Fruit fly (Drosophila melanogaster) whole organism, embryonic: ENCODE data around the gene nol.
A peak's percentile ranks its signal among the peaks of the same experiment; 100 is the strongest.

Experiments
- Blimp-1 ChIP-seq: fragments of 200-800 bp; sonication (Bioruptor generic); optimal IDR thresholded peaks from 3 replicates; lab custom pipeline; 2018; ENCODE audit warnings: missing biosample characterization, missing genetic modification characterization, mild to moderate bottlenecking, moderate library complexity, missing genetic modification reagents
- CG10654 ChIP-seq: fragments of 200-800 bp; sonication (Bioruptor generic); optimal IDR thresholded peaks from 2 replicates; lab custom pipeline; 2016; ENCODE audit warnings: missing biosample characterization, missing genetic modification characterization
- CG1233 ChIP-seq: fragments of 200-800 bp; sonication (Bioruptor generic); optimal IDR thresholded peaks from 4 replicates; lab custom pipeline; 2018; ENCODE audit warnings: missing biosample characterization, mild to moderate bottlenecking, missing genetic modification characterization
- CG12391 ChIP-seq: fragments of 200-800 bp; sonication (Bioruptor generic); optimal IDR thresholded peaks from 3 replicates; lab custom pipeline; 2018; ENCODE audit warnings: missing biosample characterization, mild to moderate bottlenecking, missing genetic modification characterization, moderate library complexity
- CG12744 ChIP-seq: fragments of 200-800 bp; sonication (Bioruptor generic); optimal IDR thresholded peaks from 2 replicates; lab custom pipeline; 2016; ENCODE audit warnings: missing biosample characterization, missing genetic modification characterization
- CG14860 ChIP-seq: fragments of 200-800 bp; sonication (Bioruptor generic); IDR thresholded peaks from 3 replicates; pipeline ENCODE4 v1.3.6; 2022; ENCODE audit warnings: missing biosample characterization, missing genetic modification characterization; ENCODE audit not compliant: partially characterized antibody
- CG18764 ChIP-seq: fragments of 200-800 bp; sonication (Bioruptor generic); optimal IDR thresholded peaks from 3 replicates; lab custom pipeline; 2016; ENCODE audit warnings: missing biosample characterization, missing genetic modification characterization
- CG2120 ChIP-seq: fragments of 200-800 bp; sonication (Bioruptor generic); optimal IDR thresholded peaks from 3 replicates; lab custom pipeline; 2016; ENCODE audit warnings: missing biosample characterization, missing genetic modification characterization
- CG30403 ChIP-seq: fragments of 200-800 bp; sonication (Bioruptor generic); optimal IDR thresholded peaks from 3 replicates; lab custom pipeline; 2016; ENCODE audit warnings: missing biosample characterization, missing genetic modification characterization
- CG42726 ChIP-seq: fragments of 200-800 bp; sonication (Bioruptor generic); IDR thresholded peaks from 2 replicates; pipeline ENCODE4 v1.3.6; 2022; ENCODE audit warnings: missing biosample characterization, missing genetic modification characterization; ENCODE audit not compliant: partially characterized antibody
- CG4617 ChIP-seq: fragments of 200-800 bp; sonication (Bioruptor generic); optimal IDR thresholded peaks from 3 replicates; lab custom pipeline; 2016; ENCODE audit warnings: missing biosample characterization, missing genetic modification characterization, borderline replicate concordance
- CG5953 ChIP-seq: fragments of 200-800 bp; sonication (Bioruptor generic); IDR thresholded peaks from 2 replicates; pipeline ENCODE4 v1.3.6; 2022; ENCODE audit warnings: missing biosample characterization, missing genetic modification characterization
- CG7786 ChIP-seq: fragments of 200-800 bp; sonication (Bioruptor generic); optimal IDR thresholded peaks from 2 replicates; lab custom pipeline; 2016; ENCODE audit warnings: missing biosample characterization, missing genetic modification characterization
- CG8290 ChIP-seq, 3 experiments: fragments of 200-800 bp; sonication (Bioruptor generic); optimal IDR thresholded peaks; 2 replicates each; lab custom pipeline; 2016 to 2019; ENCODE audit warnings: missing biosample characterization in 3 of 3, missing genetic modification characterization in 3 of 3, mild to moderate bottlenecking in 2 of 3, moderate library complexity in 1 of 3
- CG9797 ChIP-seq: fragments of 200-800 bp; sonication (Bioruptor generic); optimal IDR thresholded peaks from 3 replicates; lab custom pipeline; 2018; ENCODE audit warnings: missing biosample characterization, mild to moderate bottlenecking, missing genetic modification characterization
- Dbx ChIP-seq: fragments of 200-800 bp; sonication (Bioruptor generic); IDR thresholded peaks from 3 replicates; pipeline ENCODE4 v1.3.6; 2022; ENCODE audit warnings: missing biosample characterization, missing genetic modification characterization
- Dek ChIP-seq: fragments of 200-800 bp; sonication (Bioruptor generic); optimal IDR thresholded peaks from 3 replicates; lab custom pipeline; 2019; ENCODE audit warnings: missing biosample characterization, mild to moderate bottlenecking, missing genetic modification characterization, moderate library complexity
- ERR ChIP-seq: fragments of 200-800 bp; sonication (Bioruptor generic); optimal IDR thresholded peaks from 2 replicates; lab custom pipeline; 2016; ENCODE audit warnings: missing biosample characterization, missing genetic modification characterization
- H2.0 ChIP-seq: fragments of 200-800 bp; sonication (Bioruptor generic); IDR thresholded peaks from 2 replicates; pipeline ENCODE4 v1.3.6; 2022; ENCODE audit warnings: missing biosample characterization, missing genetic modification characterization
- HLH4C ChIP-seq: fragments of 200-800 bp; sonication (Bioruptor generic); IDR thresholded peaks from 3 replicates; pipeline ENCODE4 v1.3.6; 2022; ENCODE audit warnings: missing biosample characterization, missing genetic modification characterization; ENCODE audit not compliant: partially characterized antibody
- HLH54F ChIP-seq: fragments of 200-800 bp; sonication (Bioruptor generic); optimal IDR thresholded peaks from 3 replicates; lab custom pipeline; 2016; ENCODE audit warnings: missing biosample characterization, missing genetic modification characterization
- Hr51 ChIP-seq, 2 experiments: fragments of 200-800 bp; sonication (Bioruptor generic); optimal IDR thresholded peaks; 2 replicates in 1 of 2; 3 replicates in 1 of 2; lab custom pipeline; 2016 to 2018; ENCODE audit warnings: missing biosample characterization in 2 of 2, missing genetic modification characterization in 2 of 2, mild to moderate bottlenecking in 1 of 2, moderate library complexity in 1 of 2
- MBD-R2 ChIP-seq: fragments of 200-800 bp; sonication (Bioruptor generic); IDR thresholded peaks from 2 replicates; pipeline ENCODE4 v1.3.6; 2022; ENCODE audit warnings: missing biosample characterization, missing genetic modification characterization
- Max ChIP-seq: fragments of 200-800 bp; sonication (Bioruptor generic); optimal IDR thresholded peaks from 2 replicates; lab custom pipeline; 2016; ENCODE audit warnings: missing biosample characterization, mild to moderate bottlenecking, missing genetic modification characterization
- Neu2 ChIP-seq: fragments of 200-800 bp; sonication (Bioruptor generic); optimal IDR thresholded peaks from 3 replicates; lab custom pipeline; 2016; ENCODE audit warnings: missing biosample characterization, missing genetic modification characterization, borderline replicate concordance
- Opbp ChIP-seq: fragments of 200-800 bp; sonication (Bioruptor generic); IDR thresholded peaks from 3 replicates; pipeline ENCODE4 v1.3.6; 2022; ENCODE audit warnings: missing biosample characterization, missing genetic modification characterization; ENCODE audit not compliant: partially characterized antibody
- Poxn ChIP-seq: fragments of 200-800 bp; sonication (Bioruptor generic); IDR thresholded peaks from 2 replicates; pipeline ENCODE4 v1.3.6; 2022; ENCODE audit warnings: missing biosample characterization, missing genetic modification characterization
- Rfx ChIP-seq: fragments of 200-800 bp; sonication (Bioruptor generic); IDR thresholded peaks from 2 replicates; pipeline ENCODE4 v1.3.6; 2022; ENCODE audit warnings: missing biosample characterization, missing genetic modification characterization
- abd-A ChIP-seq: fragments of 200-800 bp; sonication (Bioruptor generic); optimal IDR thresholded peaks from 3 replicates; lab custom pipeline; 2019; ENCODE audit warnings: missing biosample characterization, mild to moderate bottlenecking, missing genetic modification characterization, moderate library complexity
- al ChIP-seq: fragments of 200-800 bp; sonication (Bioruptor generic); IDR thresholded peaks from 2 replicates; pipeline ENCODE4 v1.3.6; 2022; ENCODE audit warnings: missing biosample characterization, missing genetic modification characterization
- ash1 ChIP-seq: fragments of 200-800 bp; sonication (Bioruptor generic); optimal IDR thresholded peaks from 2 replicates; lab custom pipeline; 2018; ENCODE audit warnings: missing biosample characterization, mild to moderate bottlenecking, missing genetic modification characterization
- az2 ChIP-seq: fragments of 200-800 bp; sonication (Bioruptor generic); optimal IDR thresholded peaks from 3 replicates; lab custom pipeline; 2016; ENCODE audit warnings: missing biosample characterization, missing genetic modification characterization
- cad ChIP-seq: fragments of >200 bp; optimal IDR thresholded peaks from 2 replicates; lab custom pipeline; 2017; ENCODE audit warnings: missing biosample characterization, missing genetic modification characterization
- cg ChIP-seq: fragments of 200-800 bp; sonication (Bioruptor generic); optimal IDR thresholded peaks from 3 replicates; lab custom pipeline; 2019; ENCODE audit warnings: missing biosample characterization, mild to moderate bottlenecking, missing genetic modification characterization, moderate library complexity
- dan ChIP-seq: fragments of 200-800 bp; sonication (Bioruptor generic); IDR thresholded peaks from 2 replicates; pipeline ENCODE4 v1.3.6; 2022; ENCODE audit warnings: missing biosample characterization, missing genetic modification characterization
- dmrt99B ChIP-seq: fragments of 200-800 bp; sonication (Bioruptor generic); optimal IDR thresholded peaks from 2 replicates; lab custom pipeline; 2018; ENCODE audit warnings: missing biosample characterization, mild to moderate bottlenecking, missing genetic modification characterization, moderate library complexity
- grau ChIP-seq: fragments of 200-800 bp; optimal IDR thresholded peaks from 3 replicates; lab custom pipeline; 2019; ENCODE audit warnings: missing biosample characterization, mild to moderate bottlenecking, missing genetic modification characterization, moderate library complexity
- gsb-n ChIP-seq: fragments of 200-800 bp; sonication (Bioruptor generic); optimal IDR thresholded peaks from 3 replicates; lab custom pipeline; 2018; ENCODE audit warnings: missing biosample characterization, mild to moderate bottlenecking, missing genetic modification characterization
- h ChIP-seq: fragments of >200 bp; optimal IDR thresholded peaks from 2 replicates; lab custom pipeline; 2017
- kay ChIP-seq: fragments of 200-800 bp; sonication (Bioruptor generic); optimal IDR thresholded peaks from 2 replicates; lab custom pipeline; 2016; ENCODE audit warnings: missing biosample characterization, missing genetic modification characterization
- pfk ChIP-seq: fragments of 200-800 bp; sonication (Bioruptor generic); optimal IDR thresholded peaks from 2 replicates; lab custom pipeline; 2018; ENCODE audit warnings: missing biosample characterization, mild to moderate bottlenecking, missing genetic modification characterization, moderate library complexity
- scrt ChIP-seq: fragments of 200-800 bp; sonication (Bioruptor generic); optimal IDR thresholded peaks from 2 replicates; lab custom pipeline; 2018; ENCODE audit warnings: missing biosample characterization, mild to moderate bottlenecking, missing genetic modification characterization, moderate library complexity
- sima ChIP-seq: fragments of 200-800 bp; sonication (Bioruptor generic); optimal IDR thresholded peaks from 2 replicates; lab custom pipeline; 2016; ENCODE audit warnings: missing biosample characterization, missing genetic modification characterization
- sisA ChIP-seq: fragments of 200-800 bp; sonication (Bioruptor generic); IDR thresholded peaks from 2 replicates; pipeline ENCODE4 v1.3.6; 2022; ENCODE audit warnings: missing biosample characterization, missing genetic modification characterization
- slp2 ChIP-seq: fragments of 200-800 bp; sonication (Bioruptor generic); optimal IDR thresholded peaks from 2 replicates; lab custom pipeline; 2016; ENCODE audit warnings: missing biosample characterization, missing genetic modification characterization
- stwl ChIP-seq: fragments of 200-800 bp; sonication (Bioruptor generic); optimal IDR thresholded peaks from 3 replicates; lab custom pipeline; 2018; ENCODE audit warnings: missing biosample characterization, mild to moderate bottlenecking, missing genetic modification characterization, moderate library complexity
- tup ChIP-seq: fragments of 200-800 bp; sonication (Bioruptor generic); optimal IDR thresholded peaks from 2 replicates; lab custom pipeline; 2016; ENCODE audit warnings: missing biosample characterization, mild to moderate bottlenecking, missing genetic modification characterization, moderate library complexity
- zf30C ChIP-seq: fragments of 200-800 bp; sonication (Bioruptor generic); optimal IDR thresholded peaks from 3 replicates; lab custom pipeline; 2018; ENCODE audit warnings: missing biosample characterization, mild to moderate bottlenecking, missing genetic modification characterization

The nol gene

DNA sequence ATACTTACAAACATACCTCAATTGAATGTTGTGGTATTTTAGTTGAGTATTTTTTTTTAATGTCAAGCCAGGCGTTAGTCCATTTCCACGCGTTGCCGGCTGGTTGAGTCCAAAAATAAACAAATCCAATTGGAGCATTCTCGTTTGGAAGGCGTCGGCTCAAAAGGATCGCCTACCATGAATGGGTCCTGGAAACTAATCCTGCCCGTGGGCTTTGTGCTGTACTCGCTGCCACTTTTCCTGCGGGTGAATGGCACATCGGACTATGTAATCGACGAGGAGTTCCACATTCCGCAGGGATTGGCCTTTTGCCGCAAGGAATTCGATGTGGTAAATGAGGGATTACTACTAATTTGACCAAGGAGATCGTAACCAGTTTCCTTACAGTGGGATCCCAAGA is 34.3 kb downstream of the nol start, which contains the start of gene Alg10 (continued):
- TF ChIP-seq CG12744 (GFP tag; lab: Kevin White, UChicago) (no peak), dan (GFP tag; lab: Robert Waterston, UW) (no peak), CG9797 (GFP tag; lab: Kevin White, UChicago) (peak; percentile 52), MBD-R2 (GFP tag; lab: Robert Waterston, UW) (peak; percentile 69), Neu2 (GFP tag; lab: Kevin White, UChicago) (peak; percentile 95), HLH54F (no peak), CG7786 (no peak), Opbp (GFP tag; lab: Robert Waterston, UW) (no peak), dmrt99B (tag; lab: Kevin White, UChicago) (no peak), stwl (tag; lab: Kevin White, UChicago) (peak; percentile 80), al (no peak), CG2120 (GFP tag; lab: Kevin White, UChicago) (no peak), scrt (no peak), ash1 (no peak), CG4617 (GFP tag; lab: Kevin White, UChicago) (peak; percentile 7), HLH4C (GFP tag; lab: Robert Waterston, UW) (no peak)

- no peak for TF ChIP-seq pfk (GFP tag; lab: Kevin White, UChicago)
- peak; percentile 10 for TF ChIP-seq kay (GFP tag; lab: Kevin White, UChicago)
- no peak for TF ChIP-seq sima
- TF ChIP-seq CG18764 (GFP tag; lab: Kevin White, UChicago) = peak; percentile 28
- TF ChIP-seq CG1233 (GFP tag; lab: Kevin White, UChicago) = peak; percentile 41
- TF ChIP-seq CG14860 = no peak
- TF ChIP-seq Poxn (GFP tag; lab: Robert Waterston, UW) = no peak
- no peak for TF ChIP-seq cg (GFP tag; lab: Kevin White, UChicago)
- TF ChIP-seq cad (GFP tag; lab: Kevin White, UChicago) = no peak
- TF ChIP-seq slp2 (GFP tag; lab: Kevin White, UChicago) = no peak
- TF ChIP-seq grau = no peak
- TF ChIP-seq az2 (GFP tag; lab: Kevin White, UChicago) = no peak
- TF ChIP-seq abd-A (tag; lab: Kevin White, UChicago) = no peak
- peak; percentile 62 for TF ChIP-seq CG12391 (tag; lab: Kevin White, UChicago)
- 0 out of 2 replicates have a peak, but pooled peaks have one; percentile 16 for TF ChIP-seq H2.0 (GFP tag; lab: Robert Waterston, UW)
- no peak for TF ChIP-seq gsb-n (tag; lab: Kevin White, UChicago)
- TF ChIP-seq CG42726 = no peak
- TF ChIP-seq sisA (GFP tag; lab: Robert Waterston, UW) = no peak
- TF ChIP-seq Hr51 (GFP tag; optimal IDR thresholded peaks at IDR 0.05; lab: Kevin White, UChicago) = no peak
- TF ChIP-seq CG10654 = peak; percentile 21
- TF ChIP-seq Rfx (GFP tag; lab: Robert Waterston, UW) = peak; percentile 70
- TF ChIP-seq ERR (GFP tag; lab: Kevin White, UChicago) = no peak
- TF ChIP-seq CG30403 (GFP tag; lab: Kevin White, UChicago) = peak; percentile 37
- no peak for TF ChIP-seq Blimp-1 (GFP tag; lab: Kevin White, UChicago)
- no peak for TF ChIP-seq zf30C (GFP tag; lab: Kevin White, UChicago)
- TF ChIP-seq CG5953 (GFP tag; lab: Robert Waterston, UW) = no peak
- TF ChIP-seq CG8290 (GFP tag; optimal IDR thresholded peaks at IDR 0.05; lab: Kevin White, UChicago) = no peak
- no peak for TF ChIP-seq CG8290 (tag; optimal IDR thresholded peaks at IDR 0.05; lab: Kevin White, UChicago)
- TF ChIP-seq Dbx (GFP tag; lab: Robert Waterston, UW) = 0 out of 3 replicates have a peak, but pooled peaks have one; percentile 22
- TF ChIP-seq Max (GFP tag; lab: Kevin White, UChicago) = no peak
- no peak for TF ChIP-seq h
- no peak for TF ChIP-seq Dek (tag; lab: Kevin White, UChicago)
- no peak for TF ChIP-seq tup (GFP tag; lab: Kevin White, UChicago)
Observed at dm6 chr3L:11169299-11170181, 38.9 kb downstream of the nol start, which contains the start of the genes wls and Adck5. wls (minus strand) TSS chr3L:11169625. Adck5 (plus strand) TSS chr3L:11169817.
